Worm (Caenorhabditis elegans) whole organism, young adult: Measurements from ENCODE around the gene ins-11.
A peak's percentile ranks its signal among the peaks of the same experiment; 100 is the strongest.

Source experiments
- B0019.2 ChIP-seq: fragments of 200-800 bp; sonication (Bioruptor generic); conservative IDR thresholded peaks from 2 replicates; pipeline ENCODE4 v1.3.6; 2022; ENCODE audit warnings: missing genetic modification reagents, missing genetic modification characterization, missing compliant biosample characterization
- C06A6.2 ChIP-seq: fragments of 200-800 bp; sonication (Bioruptor generic); conservative IDR thresholded peaks from 2 replicates; pipeline ENCODE4 v1.3.6; 2022; ENCODE audit warnings: missing genetic modification characterization, missing compliant biosample characterization
- F22D6.2 ChIP-seq: sonication (generic microtip); optimal IDR thresholded peaks from 2 replicates; lab custom pipeline; 2016; ENCODE audit warnings: mild to moderate bottlenecking, missing genetic modification characterization, missing compliant biosample characterization
- F33H1.4 ChIP-seq: fragments of 200-800 bp; sonication (Bioruptor generic); IDR thresholded peaks from 2 replicates; pipeline ENCODE4 v1.3.6; 2022; ENCODE audit warnings: missing genetic modification reagents, missing genetic modification characterization, missing compliant biosample characterization
- F57C9.4 ChIP-seq: sonication (generic microtip); optimal IDR thresholded peaks from 2 replicates; lab custom pipeline; 2017; ENCODE audit warnings: mild to moderate bottlenecking, missing genetic modification characterization, missing compliant biosample characterization
- Y56A3A.18 ChIP-seq: fragments of 200-800 bp; sonication (Bioruptor generic); IDR thresholded peaks from 2 replicates; pipeline ENCODE4 v1.3.6; 2022; ENCODE audit warnings: missing genetic modification reagents, missing genetic modification characterization, missing compliant biosample characterization
- Y79H2A.3 ChIP-seq: fragments of 200-800 bp; sonication (Bioruptor generic); conservative IDR thresholded peaks from 2 replicates; pipeline ENCODE4 v1.3.6; 2022; ENCODE audit warnings: missing genetic modification reagents, missing genetic modification characterization, missing compliant biosample characterization
- Y95B8A.8 ChIP-seq: fragments of 200-800 bp; sonication (Bioruptor generic); IDR thresholded peaks from 2 replicates; pipeline ENCODE4 v1.3.6; 2022; ENCODE audit warnings: missing genetic modification reagents, missing genetic modification characterization, missing compliant biosample characterization
- aptf-2 ChIP-seq: fragments of 200-800 bp; sonication (Bioruptor generic); conservative IDR thresholded peaks from 2 replicates; pipeline ENCODE4 v1.3.6; 2022; ENCODE audit warnings: missing genetic modification reagents, missing genetic modification characterization, missing compliant biosample characterization
- aptf-3 ChIP-seq: fragments of 200-800 bp; sonication (Bioruptor generic); IDR thresholded peaks from 2 replicates; pipeline ENCODE4 v1.3.6; 2022; ENCODE audit warnings: missing genetic modification characterization, missing compliant biosample characterization
- attf-5 ChIP-seq: fragments of 200-800 bp; sonication (Bioruptor generic); optimal IDR thresholded peaks from 2 replicates; lab custom pipeline; 2018; ENCODE audit warnings: mild to moderate bottlenecking, missing genetic modification characterization, missing compliant biosample characterization
- attf-6 ChIP-seq: fragments of 200-800 bp; sonication (Bioruptor generic); IDR thresholded peaks from 2 replicates; pipeline ENCODE4 v1.3.6; 2022; ENCODE audit warnings: missing genetic modification reagents, missing genetic modification characterization, missing compliant biosample characterization
- ceh-79 ChIP-seq: sonication (generic microtip); optimal IDR thresholded peaks from 2 replicates; lab custom pipeline; 2017; ENCODE audit warnings: mild to moderate bottlenecking, missing genetic modification characterization, missing compliant biosample characterization
- ceh-91 ChIP-seq: fragments of 200-800 bp; sonication (Bioruptor generic); IDR thresholded peaks from 2 replicates; pipeline ENCODE4 v1.3.6; 2022; ENCODE audit warnings: missing genetic modification reagents, missing genetic modification characterization, missing compliant biosample characterization
- die-1 ChIP-seq: sonication (generic microtip); optimal IDR thresholded peaks from 2 replicates; lab custom pipeline; 2016; ENCODE audit warnings: missing genotype, mild to moderate bottlenecking, missing genetic modification characterization, missing compliant biosample characterization
- efl-1 ChIP-seq: fragments of 150-350 bp; optimal IDR thresholded peaks from 2 replicates; lab custom pipeline; 2014; ENCODE audit warnings: missing biosample characterization, missing genetic modification reagents, missing genetic modification characterization
- egl-18 ChIP-seq: fragments of 200-800 bp; sonication (Bioruptor generic); IDR thresholded peaks from 2 replicates; pipeline ENCODE4 v1.3.6; 2022; ENCODE audit warnings: missing genetic modification reagents, missing genetic modification characterization, missing compliant biosample characterization
- egl-44 ChIP-seq: fragments of 200-800 bp; sonication (Bioruptor generic); IDR thresholded peaks from 2 replicates; pipeline ENCODE4 v1.3.6; 2022; ENCODE audit warnings: missing genetic modification reagents, missing genetic modification characterization, missing compliant biosample characterization
- egrh-3 ChIP-seq: fragments of 200-800 bp; sonication (Bioruptor generic); IDR thresholded peaks from 2 replicates; pipeline ENCODE4 v1.3.6; 2022; ENCODE audit warnings: missing genetic modification reagents, missing genetic modification characterization, missing compliant biosample characterization
- hlh-12 ChIP-seq: sonication (generic microtip); optimal IDR thresholded peaks from 2 replicates; lab custom pipeline; 2016; ENCODE audit warnings: missing genetic modification characterization, missing compliant biosample characterization
- let-526 ChIP-seq: fragments of 200-800 bp; sonication (Bioruptor generic); IDR thresholded peaks from 2 replicates; pipeline ENCODE4 v1.3.6; 2022; ENCODE audit warnings: missing genetic modification reagents, missing genetic modification characterization, missing compliant biosample characterization
- lin-40 ChIP-seq: sonication (generic microtip); optimal IDR thresholded peaks from 2 replicates; lab custom pipeline; 2016; ENCODE audit warnings: missing genetic modification characterization, mild to moderate bottlenecking, missing compliant biosample characterization, missing genotype, missing genetic modification reagents
- lin-54 ChIP-seq: fragments of 200-800 bp; sonication (Bioruptor generic); optimal IDR thresholded peaks from 2 replicates; lab custom pipeline; 2018; ENCODE audit warnings: mild to moderate bottlenecking, missing genetic modification characterization, missing compliant biosample characterization
- madf-10 ChIP-seq: sonication (generic microtip); optimal IDR thresholded peaks from 2 replicates; lab custom pipeline; 2016; ENCODE audit warnings: mild to moderate bottlenecking, missing genetic modification characterization, missing compliant biosample characterization
- madf-3 ChIP-seq: fragments of 200-800 bp; sonication (Bioruptor generic); IDR thresholded peaks from 2 replicates; pipeline ENCODE4 v1.3.6; 2022; ENCODE audit warnings: missing genetic modification reagents, missing genetic modification characterization, missing compliant biosample characterization
- mcd-1 ChIP-seq: fragments of 200-800 bp; sonication (Bioruptor generic); IDR thresholded peaks from 2 replicates; pipeline ENCODE4 v1.3.6; 2022; ENCODE audit warnings: missing genetic modification reagents, missing genetic modification characterization, missing compliant biosample characterization
- mxl-1 ChIP-seq: sonication (generic microtip); optimal IDR thresholded peaks from 2 replicates; lab custom pipeline; 2016; ENCODE audit warnings: missing genetic modification characterization, missing compliant biosample characterization
- nfya-1 ChIP-seq: sonication (generic microtip); optimal IDR thresholded peaks from 2 replicates; lab custom pipeline; 2017; ENCODE audit warnings: antibody characterized with exemption, missing compliant biosample characterization, missing genetic modification characterization, borderline replicate concordance; ENCODE audit not compliant: insufficient read depth
- nhr-120 ChIP-seq: fragments of 200-800 bp; sonication (Bioruptor generic); IDR thresholded peaks from 2 replicates; pipeline ENCODE4 v1.3.6; 2022; ENCODE audit warnings: missing genetic modification characterization, missing compliant biosample characterization
- nhr-27 ChIP-seq: fragments of 200-800 bp; sonication (Bioruptor generic); optimal IDR thresholded peaks from 2 replicates; lab custom pipeline; 2018; ENCODE audit warnings: mild to moderate bottlenecking, missing genetic modification characterization, moderate library complexity, missing compliant biosample characterization
- nhr-90 ChIP-seq: sonication (generic microtip); optimal IDR thresholded peaks from 2 replicates; lab custom pipeline; 2016; ENCODE audit warnings: missing genotype, mild to moderate bottlenecking, missing genetic modification characterization, missing compliant biosample characterization
- rcor-1 ChIP-seq: fragments of 200-800 bp; sonication (Bioruptor generic); IDR thresholded peaks from 2 replicates; pipeline ENCODE4 v1.3.6; 2022; ENCODE audit warnings: missing genetic modification reagents, missing genetic modification characterization, missing compliant biosample characterization
- repo-1 ChIP-seq: sonication (generic microtip); optimal IDR thresholded peaks from 2 replicates; lab custom pipeline; 2017; ENCODE audit warnings: mild to moderate bottlenecking, missing genetic modification characterization, missing compliant biosample characterization
- snpc-1.3 ChIP-seq: sonication (generic microtip); optimal IDR thresholded peaks from 2 replicates; lab custom pipeline; 2017; ENCODE audit warnings: missing genetic modification characterization, mild to moderate bottlenecking, missing compliant biosample characterization, antibody characterized with exemption, moderate library complexity, missing genotype, missing genetic modification reagents; ENCODE audit not compliant: insufficient read depth
- snpc-3.4 ChIP-seq: sonication (generic microtip); optimal IDR thresholded peaks from 2 replicates; lab custom pipeline; 2017; ENCODE audit warnings: missing genetic modification characterization, mild to moderate bottlenecking, missing compliant biosample characterization, antibody characterized with exemption, moderate library complexity, missing genotype, missing genetic modification reagents
- somi-1 ChIP-seq: fragments of 200-800 bp; sonication (Bioruptor generic); optimal IDR thresholded peaks from 2 replicates; lab custom pipeline; 2018; ENCODE audit warnings: mild to moderate bottlenecking, missing genetic modification characterization, missing compliant biosample characterization
- tbp1 ChIP-seq: fragments of 200-800 bp; sonication (Bioruptor generic); optimal IDR thresholded peaks from 2 replicates; lab custom pipeline; 2018; ENCODE audit warnings: mild to moderate bottlenecking, missing genetic modification characterization, missing compliant biosample characterization
- zfh-2 ChIP-seq: fragments of 200-800 bp; sonication (Bioruptor generic); conservative IDR thresholded peaks from 2 replicates; pipeline ENCODE4 v1.3.6; 2022; ENCODE audit warnings: missing genetic modification reagents, missing genetic modification characterization, missing compliant biosample characterization
- zim-3 ChIP-seq: sonication (generic microtip); optimal IDR thresholded peaks from 2 replicates; lab custom pipeline; 2017; ENCODE audit warnings: mild to moderate bottlenecking, missing genetic modification characterization, moderate library complexity, missing compliant biosample characterization
- ztf-25 ChIP-seq: fragments of 200-800 bp; sonication (Bioruptor generic); IDR thresholded peaks from 2 replicates; pipeline ENCODE4 v1.3.6; 2022; ENCODE audit warnings: missing genetic modification reagents, missing genetic modification characterization, missing compliant biosample characterization

The ins-11 gene

DNA sequence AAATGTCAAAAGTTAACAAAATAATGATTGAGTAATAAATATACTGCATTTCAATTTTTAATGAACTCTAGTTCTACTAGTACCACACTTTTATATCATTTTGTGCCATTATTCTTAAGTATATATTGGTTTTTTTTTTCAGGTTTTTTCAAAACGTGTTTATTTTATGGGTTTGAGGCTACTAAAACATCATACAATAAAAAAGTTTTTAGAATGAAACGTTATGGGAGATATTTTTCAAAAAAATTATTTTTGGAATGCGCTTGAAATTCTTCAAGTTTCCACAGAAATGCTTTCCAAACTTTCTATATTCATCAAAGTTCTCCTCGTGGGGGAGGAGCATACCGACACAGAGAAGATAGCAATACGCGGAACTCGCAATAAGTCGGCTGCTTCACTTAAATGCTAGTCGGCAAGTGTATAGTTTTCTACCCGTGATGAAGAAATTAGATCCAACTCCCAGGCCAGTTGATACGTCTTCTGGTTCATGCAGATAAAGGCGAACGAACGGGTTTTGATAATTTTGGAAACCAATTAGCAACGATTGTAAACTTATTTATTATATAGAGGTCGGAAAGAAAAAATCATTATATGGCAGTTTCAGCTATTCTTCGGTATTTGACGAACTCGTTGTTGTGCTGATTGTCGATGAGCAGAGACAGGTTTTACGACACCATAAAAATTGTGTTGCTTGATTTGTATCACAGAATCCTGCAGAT lies 43.0 kb downstream of the ins-11 start, which contains the start of gene C17G10.10 (continued):
- TF ChIP-seq mxl-1 (tag; lab: Kevin White, UChicago) (no peak), efl-1 (GFP tag; lab: Kevin White, UChicago) (peak; percentile 21), F57C9.4 (tag; lab: Kevin White, UChicago) (no peak), somi-1 (no peak), mcd-1 (GFP tag; lab: Robert Waterston, UW) (peak; percentile 64), F22D6.2 (tag; lab: Kevin White, UChicago) (peak; percentile 19), rcor-1 (GFP tag; lab: Robert Waterston, UW) (peak; percentile 66), zim-3 (tag; lab: Kevin White, UChicago) (peak; percentile 8), madf-3 (0 out of 2 replicates have a peak, but pooled peaks have one; percentile 13), Y95B8A.8 (GFP tag; lab: Robert Waterston, UW) (0 out of 2 replicates have a peak, but pooled peaks have one; percentile 61), repo-1 (tag; lab: Kevin White, UChicago) (peak; percentile 78)

DNA sequence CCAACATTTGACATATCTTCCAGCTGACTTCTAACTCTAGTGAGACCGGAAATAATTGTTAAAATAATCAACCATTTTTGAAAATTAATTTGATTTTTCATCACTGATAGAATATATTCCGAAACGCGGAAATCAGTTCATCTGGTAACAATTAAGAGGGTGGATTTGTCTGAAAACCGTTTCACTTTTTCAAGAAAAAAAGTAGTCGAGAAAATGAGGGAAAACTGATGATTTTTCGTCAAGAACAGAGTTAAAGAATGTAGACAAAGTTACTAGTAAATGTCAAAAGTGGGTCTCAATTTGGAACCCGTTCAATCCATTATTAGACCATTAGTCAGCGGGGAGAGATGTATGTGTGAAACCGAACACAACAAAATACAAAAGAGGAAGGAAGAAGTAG lies 46.7 kb downstream of the ins-11 start, which contains the start of gene C17G10.6:
Gene C17G10.6, minus strand, starts transcription at position 101 of the 400 bp plus-strand sequence.
- TF ChIP-seq B0019.2 (GFP tag; lab: Robert Waterston, UW) = no peak
- no peak for TF ChIP-seq F22D6.2 (tag; lab: Kevin White, UChicago)
- no peak for TF ChIP-seq aptf-3
- no peak for TF ChIP-seq nfya-1 (tag; lab: Kevin White, UChicago)
- TF ChIP-seq egl-18 (GFP tag; lab: Robert Waterston, UW) = no peak
- no peak for TF ChIP-seq ceh-79 (tag; lab: Kevin White, UChicago)
- no peak for TF ChIP-seq ceh-91
- no peak for TF ChIP-seq lin-40 (tag; lab: Kevin White, UChicago)
- no peak for TF ChIP-seq attf-5 (GFP tag; lab: Kevin White, UChicago)
- no peak for TF ChIP-seq snpc-1.3 (tag; lab: Kevin White, UChicago)
- TF ChIP-seq die-1 (tag; lab: Kevin White, UChicago) = no peak
- no peak for TF ChIP-seq Y56A3A.18 (GFP tag; lab: Robert Waterston, UW)
- TF ChIP-seq tbp1 (GFP tag; lab: Kevin White, UChicago) = no peak
- TF ChIP-seq hlh-12 (tag; lab: Kevin White, UChicago) = no peak
- TF ChIP-seq nhr-90 (tag; lab: Kevin White, UChicago) = no peak
- TF ChIP-seq madf-3 = no peak
- no peak for TF ChIP-seq snpc-3.4 (tag; lab: Kevin White, UChicago)
- TF ChIP-seq nhr-27 (tag; lab: Kevin White, UChicago) = no peak
- no peak for TF ChIP-seq madf-10 (tag; lab: Kevin White, UChicago)

DNA sequence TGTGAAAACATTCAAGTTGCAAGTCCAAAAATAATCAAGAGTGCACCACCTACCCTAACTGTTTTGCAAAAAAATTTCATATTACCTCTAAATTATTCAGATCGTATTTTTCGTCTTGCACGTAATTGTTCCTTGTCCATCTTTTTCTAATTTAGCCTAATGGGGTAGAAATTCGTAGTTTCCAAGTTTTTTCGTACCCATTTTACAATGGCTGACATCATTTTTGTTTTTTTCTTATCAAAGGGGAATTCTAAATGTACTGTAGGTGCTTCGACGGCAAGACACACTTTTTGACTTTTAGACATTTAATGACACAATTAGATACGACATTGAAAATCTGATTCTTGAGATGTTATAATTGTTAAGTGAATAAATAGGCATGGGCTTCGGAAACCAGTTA lies 47.9 kb downstream of the ins-11 start:
- TF ChIP-seq attf-6 (no peak), Y79H2A.3 (GFP tag; lab: Robert Waterston, UW) (no peak), somi-1 (no peak), nhr-120 (no peak), zfh-2 (no peak), F33H1.4 (GFP tag; lab: Robert Waterston, UW) (no peak), egl-44 (GFP tag; lab: Robert Waterston, UW) (no peak), lin-54 (GFP tag; lab: Kevin White, UChicago) (no peak), C06A6.2 (GFP tag; lab: Robert Waterston, UW) (no peak), egrh-3 (no peak), ztf-25 (no peak), let-526 (no peak), aptf-2 (GFP tag; lab: Robert Waterston, UW) (no peak), repo-1 (tag; lab: Kevin White, UChicago) (no peak), F22D6.2 (tag; lab: Kevin White, UChicago) (no peak)
